Worm (Caenorhabditis elegans) whole organism, late embryonic: ENCODE data around the gene gipc-1.

Experiments used
- C08G9.2 ChIP-seq: sonication (generic microtip); optimal IDR thresholded peaks from 2 replicates; lab custom pipeline; 2016; ENCODE audit warnings: mild to moderate bottlenecking, missing genetic modification characterization, moderate library complexity, missing compliant biosample characterization
- C38D4.7 ChIP-seq: fragments of 200-800 bp; sonication (Bioruptor generic); optimal IDR thresholded peaks from 2 replicates; lab custom pipeline; 2018; ENCODE audit warnings: mild to moderate bottlenecking, missing genetic modification characterization, moderate library complexity, missing compliant biosample characterization
- F13H6.1 ChIP-seq: sonication (generic microtip); optimal IDR thresholded peaks from 2 replicates; lab custom pipeline; 2016; ENCODE audit warnings: missing genetic modification characterization, missing compliant biosample characterization
- K09A11.1 ChIP-seq: sonication (generic microtip); optimal IDR thresholded peaks from 2 replicates; lab custom pipeline; 2017; ENCODE audit warnings: antibody characterized with exemption, mild to moderate bottlenecking, missing genetic modification characterization, missing compliant biosample characterization; ENCODE audit not compliant: insufficient read depth
- Y22D7AL.16 ChIP-seq: sonication (generic microtip); optimal IDR thresholded peaks from 2 replicates; lab custom pipeline; 2016; ENCODE audit warnings: missing genetic modification characterization, missing compliant biosample characterization
- ahr-1 ChIP-seq: sonication (generic microtip); optimal IDR thresholded peaks from 2 replicates; lab custom pipeline; 2016; ENCODE audit warnings: missing genetic modification characterization, missing compliant biosample characterization
- ama-1 ChIP-seq: fragments of 150-350 bp; optimal IDR thresholded peaks from 2 replicates; lab custom pipeline; 2014
- ceh-14 ChIP-seq: sonication (generic microtip); optimal IDR thresholded peaks from 2 replicates; lab custom pipeline; 2016; ENCODE audit warnings: missing genotype, missing genetic modification characterization, missing compliant biosample characterization
- ceh-18 ChIP-seq: sonication (generic microtip); optimal IDR thresholded peaks from 2 replicates; lab custom pipeline; 2016; ENCODE audit warnings: missing genetic modification characterization, missing compliant biosample characterization
- ceh-19 ChIP-seq: fragments of 200-800 bp; sonication (Bioruptor generic); optimal IDR thresholded peaks from 2 replicates; lab custom pipeline; 2018; ENCODE audit warnings: mild to moderate bottlenecking, missing genetic modification characterization, missing compliant biosample characterization
- ceh-2 ChIP-seq: sonication (generic microtip); optimal IDR thresholded peaks from 2 replicates; lab custom pipeline; 2016; ENCODE audit warnings: missing genotype, missing genetic modification characterization, missing compliant biosample characterization
- ceh-24 ChIP-seq: sonication (generic microtip); optimal IDR thresholded peaks from 2 replicates; lab custom pipeline; 2016; ENCODE audit warnings: mild to moderate bottlenecking, missing genetic modification characterization, missing compliant biosample characterization
- ceh-31 ChIP-seq: sonication (generic microtip); optimal IDR thresholded peaks from 2 replicates; lab custom pipeline; 2016; ENCODE audit warnings: missing genetic modification characterization, missing compliant biosample characterization
- ceh-34 ChIP-seq: sonication (generic microtip); optimal IDR thresholded peaks from 2 replicates; lab custom pipeline; 2016; ENCODE audit warnings: mild to moderate bottlenecking, missing genetic modification characterization, missing compliant biosample characterization
- ceh-45 ChIP-seq: fragments of 200-800 bp; sonication (Bioruptor generic); IDR thresholded peaks from 2 replicates; pipeline ENCODE4 v1.3.6; 2022; ENCODE audit warnings: missing genetic modification reagents, missing genetic modification characterization, missing compliant biosample characterization
- ceh-6 ChIP-seq: fragments of 200-800 bp; sonication (Bioruptor generic); optimal IDR thresholded peaks from 2 replicates; lab custom pipeline; 2018; ENCODE audit warnings: mild to moderate bottlenecking, missing genetic modification characterization, missing compliant biosample characterization
- che-1 ChIP-seq: sonication (generic microtip); optimal IDR thresholded peaks from 2 replicates; lab custom pipeline; 2016; ENCODE audit warnings: mild to moderate bottlenecking, missing genetic modification characterization, missing compliant biosample characterization
- dmd-4 ChIP-seq: sonication (generic microtip); optimal IDR thresholded peaks from 2 replicates; lab custom pipeline; 2016; ENCODE audit warnings: borderline replicate concordance, missing genetic modification characterization, missing compliant biosample characterization
- dve-1 ChIP-seq: sonication (generic microtip); optimal IDR thresholded peaks from 2 replicates; lab custom pipeline; 2017; ENCODE audit warnings: antibody characterized with exemption, mild to moderate bottlenecking, missing genetic modification characterization, missing compliant biosample characterization
- elt-2 ChIP-seq: sonication (generic microtip); optimal IDR thresholded peaks from 2 replicates; lab custom pipeline; 2016; ENCODE audit warnings: missing genetic modification reagents, missing genetic modification characterization, missing compliant biosample characterization
- elt-4 ChIP-seq: sonication (generic microtip); optimal IDR thresholded peaks from 2 replicates; lab custom pipeline; 2016; ENCODE audit warnings: missing genetic modification characterization, missing compliant biosample characterization
- ets-4 ChIP-seq: sonication (generic microtip); optimal IDR thresholded peaks from 2 replicates; lab custom pipeline; 2016; ENCODE audit warnings: missing genetic modification characterization, missing compliant biosample characterization
- eyg-1 ChIP-seq: sonication (generic microtip); optimal IDR thresholded peaks from 2 replicates; lab custom pipeline; 2016; ENCODE audit warnings: missing genotype, missing genetic modification characterization, missing compliant biosample characterization
- fax-1 ChIP-seq: sonication (generic microtip); optimal IDR thresholded peaks from 2 replicates; lab custom pipeline; 2016; ENCODE audit warnings: missing genotype, missing genetic modification characterization, missing compliant biosample characterization
- fkh-6 ChIP-seq: sonication (generic microtip); optimal IDR thresholded peaks from 2 replicates; lab custom pipeline; 2016; ENCODE audit warnings: missing genetic modification characterization, missing compliant biosample characterization
- hlh-15 ChIP-seq: sonication (generic microtip); optimal IDR thresholded peaks from 2 replicates; lab custom pipeline; 2016; ENCODE audit warnings: missing genetic modification characterization, missing compliant biosample characterization
- hlh-8 ChIP-seq: sonication (generic microtip); optimal IDR thresholded peaks from 2 replicates; lab custom pipeline; 2016; ENCODE audit warnings: missing genotype, missing genetic modification characterization, missing compliant biosample characterization
- lim-6 ChIP-seq: sonication (generic microtip); optimal IDR thresholded peaks from 2 replicates; lab custom pipeline; 2016; ENCODE audit warnings: missing genetic modification characterization, missing compliant biosample characterization
- mec-3 ChIP-seq: sonication (generic microtip); optimal IDR thresholded peaks from 2 replicates; lab custom pipeline; 2016; ENCODE audit warnings: borderline replicate concordance, missing genetic modification characterization, missing compliant biosample characterization
- nhr-232 ChIP-seq: sonication (generic microtip); optimal IDR thresholded peaks from 2 replicates; lab custom pipeline; 2016; ENCODE audit warnings: missing genetic modification characterization, missing compliant biosample characterization
- pax-1 ChIP-seq: fragments of 150-350 bp; optimal IDR thresholded peaks from 2 replicates; lab custom pipeline; 2014; ENCODE audit warnings: missing biosample characterization, missing genetic modification characterization
- pha-2 ChIP-seq: sonication (generic microtip); optimal IDR thresholded peaks from 2 replicates; lab custom pipeline; 2017; ENCODE audit warnings: mild to moderate bottlenecking, missing genetic modification characterization, missing compliant biosample characterization
- pros-1 ChIP-seq: fragments of 150-350 bp; optimal IDR thresholded peaks from 2 replicates; lab custom pipeline; 2014; ENCODE audit warnings: missing biosample characterization, missing genetic modification reagents, missing genetic modification characterization
- ref-2 ChIP-seq: sonication (generic microtip); optimal IDR thresholded peaks from 2 replicates; lab custom pipeline; 2016; ENCODE audit warnings: missing genetic modification characterization, missing compliant biosample characterization
- rnt-1 ChIP-seq: sonication (generic microtip); optimal IDR thresholded peaks from 2 replicates; lab custom pipeline; 2016; ENCODE audit warnings: missing genetic modification characterization, missing compliant biosample characterization
- sdc-2 ChIP-seq: sonication (generic microtip); optimal IDR thresholded peaks from 2 replicates; lab custom pipeline; 2016; ENCODE audit warnings: missing genotype, missing genetic modification characterization, missing compliant biosample characterization
- tbx-2 ChIP-seq: sonication (generic microtip); optimal IDR thresholded peaks from 2 replicates; lab custom pipeline; 2016; ENCODE audit warnings: missing genetic modification characterization, missing compliant biosample characterization
- tbx-7 ChIP-seq: sonication (generic microtip); optimal IDR thresholded peaks from 2 replicates; lab custom pipeline; 2016; ENCODE audit warnings: missing genotype, missing genetic modification characterization, missing compliant biosample characterization
- ttx-3 ChIP-seq: sonication (generic microtip); optimal IDR thresholded peaks from 2 replicates; lab custom pipeline; 2016; ENCODE audit warnings: missing genetic modification reagents, missing genetic modification characterization, missing compliant biosample characterization
- unc-3 ChIP-seq, 2 experiments: fragments of 200-800 bp in 1 of 2; sonication (Bioruptor generic) in 1 of 2; sonication (generic microtip) in 1 of 2; conservative IDR thresholded peaks in 1 of 2; optimal IDR thresholded peaks in 1 of 2; 2 replicates each; pipeline versions ENCODE4 v1.3.6 to Lab custom; 2016 to 2022; ENCODE audit warnings: missing compliant biosample characterization in 2 of 2, missing genetic modification characterization in 2 of 2, missing genetic modification reagents in 1 of 2
- unc-42 ChIP-seq: sonication (generic microtip); optimal IDR thresholded peaks from 2 replicates; lab custom pipeline; 2016; ENCODE audit warnings: missing genotype, missing genetic modification characterization, missing compliant biosample characterization
- unc-55 ChIP-seq: sonication (generic microtip); optimal IDR thresholded peaks from 2 replicates; lab custom pipeline; 2017; ENCODE audit warnings: missing biosample characterization, missing genetic modification reagents, missing genetic modification characterization
- unc-86 ChIP-seq: sonication (generic microtip); optimal IDR thresholded peaks from 2 replicates; lab custom pipeline; 2016; ENCODE audit warnings: missing genetic modification characterization, missing compliant biosample characterization
- zip-5 ChIP-seq: sonication (generic microtip); optimal IDR thresholded peaks from 2 replicates; lab custom pipeline; 2016; ENCODE audit warnings: missing genetic modification characterization, missing compliant biosample characterization
- ztf-16 ChIP-seq: sonication (generic microtip); optimal IDR thresholded peaks from 2 replicates; lab custom pipeline; 2017; ENCODE audit warnings: missing genetic modification characterization, missing compliant biosample characterization

The gipc-1 gene

ce11 chrIII:4905405-4905804 is 34.8 kb downstream of the gipc-1 start, which contains the start of gene F26F4.8:
TSS of gene F26F4.8 (minus strand) at chrIII:4905473.
- TF ChIP-seq fkh-6 (tag; lab: Kevin White, UChicago): peak; percentile 40
- TF ChIP-seq K09A11.1: no peak
- no peak for TF ChIP-seq che-1 (tag; lab: Kevin White, UChicago)
- no peak for TF ChIP-seq elt-4 (tag; lab: Kevin White, UChicago)
- TF ChIP-seq mec-3 (tag; lab: Kevin White, UChicago): peak; percentile 79
- TF ChIP-seq elt-2 (tag; lab: Kevin White, UChicago): peak; percentile 62
- TF ChIP-seq eyg-1 (tag; lab: Kevin White, UChicago): peak; percentile 7
- TF ChIP-seq ref-2 (tag; lab: Kevin White, UChicago): peak; percentile 51
- peak; percentile 90 for TF ChIP-seq C08G9.2
- TF ChIP-seq ceh-45 (GFP tag; lab: Robert Waterston, UW): no peak
- peak; percentile 92 for TF ChIP-seq ceh-31
- TF ChIP-seq F13H6.1 (tag; lab: Kevin White, UChicago): peak; percentile 37
- peak; percentile 93 for TF ChIP-seq ceh-2 (tag; lab: Kevin White, UChicago)
- TF ChIP-seq tbx-7 (tag; lab: Kevin White, UChicago): peak; percentile 85
- peak; percentile 6 for TF ChIP-seq ceh-18 (tag; lab: Kevin White, UChicago)
- TF ChIP-seq rnt-1: peak; percentile 46
- peak; percentile 43 for TF ChIP-seq lim-6 (tag; lab: Kevin White, UChicago)
- peak; percentile 89 for TF ChIP-seq hlh-8 (tag; lab: Kevin White, UChicago)
- TF ChIP-seq fax-1 (tag; lab: Kevin White, UChicago): peak; percentile 51
- peak; percentile 85 for TF ChIP-seq tbx-2
- peak; percentile 20 for TF ChIP-seq unc-42 (tag; lab: Kevin White, UChicago)
- TF ChIP-seq ahr-1 (tag; lab: Kevin White, UChicago): peak; percentile 24
- TF ChIP-seq ceh-34 (tag; lab: Kevin White, UChicago): peak; percentile 15
- TF ChIP-seq sdc-2 (tag; lab: Kevin White, UChicago): peak; percentile 54
- peak; percentile 10 for TF ChIP-seq unc-86 (tag; lab: Kevin White, UChicago)
- TF ChIP-seq ceh-24 (tag; lab: Kevin White, UChicago): no peak
- TF ChIP-seq ets-4: peak; percentile 88
- TF ChIP-seq ztf-16 (tag; lab: Kevin White, UChicago): peak; percentile 1
- TF ChIP-seq zip-5: peak; percentile 75
- no peak for TF ChIP-seq ceh-6
- peak; percentile 14 for TF ChIP-seq ceh-14

DNA sequence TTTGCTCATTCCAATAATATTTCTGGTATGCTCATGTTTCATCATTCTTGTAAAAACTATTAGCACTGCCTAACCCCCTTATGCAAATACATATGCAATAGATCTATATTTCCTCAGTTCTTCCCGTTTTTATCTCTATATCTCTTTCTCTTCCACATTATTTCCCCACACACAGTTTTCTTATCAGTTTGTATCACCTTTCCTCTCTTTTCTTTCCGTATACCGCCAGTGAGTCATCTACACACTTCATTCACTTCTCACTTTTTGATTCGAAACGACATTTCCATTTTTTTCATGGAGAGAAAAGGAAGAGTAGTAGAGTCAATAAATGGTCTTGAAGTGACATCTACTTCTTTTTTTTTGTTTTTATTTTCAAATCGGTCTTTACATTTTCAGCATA is 35.8 kb downstream of the gipc-1 start:
- TF ChIP-seq unc-3 (GFP tag; conservative IDR thresholded peaks at IDR 0.05; lab: Robert Waterston, UW): no peak
- TF ChIP-seq unc-3 (tag; optimal IDR thresholded peaks at IDR 0.05; lab: Kevin White, UChicago): no peak
- peak; percentile 43 for TF ChIP-seq elt-2 (tag; lab: Kevin White, UChicago)

- TF ChIP-seq pax-1: no peak
- no peak for TF ChIP-seq dmd-4 (tag; lab: Kevin White, UChicago)
- no peak for TF ChIP-seq ets-4
- no peak for TF ChIP-seq fkh-6 (tag; lab: Kevin White, UChicago)
- TF ChIP-seq nhr-232: no peak
- TF ChIP-seq hlh-15 (tag; lab: Kevin White, UChicago): no peak
- no peak for TF ChIP-seq unc-55
- no peak for TF ChIP-seq sdc-2 (tag; lab: Kevin White, UChicago)
These were observed 36.3 kb downstream of the gipc-1 start, which contains the start of gene rom-1 for ce11 chrIII:4906896-4907295. TSS of gene rom-1 (plus strand) at chrIII:4907196.

DNA sequence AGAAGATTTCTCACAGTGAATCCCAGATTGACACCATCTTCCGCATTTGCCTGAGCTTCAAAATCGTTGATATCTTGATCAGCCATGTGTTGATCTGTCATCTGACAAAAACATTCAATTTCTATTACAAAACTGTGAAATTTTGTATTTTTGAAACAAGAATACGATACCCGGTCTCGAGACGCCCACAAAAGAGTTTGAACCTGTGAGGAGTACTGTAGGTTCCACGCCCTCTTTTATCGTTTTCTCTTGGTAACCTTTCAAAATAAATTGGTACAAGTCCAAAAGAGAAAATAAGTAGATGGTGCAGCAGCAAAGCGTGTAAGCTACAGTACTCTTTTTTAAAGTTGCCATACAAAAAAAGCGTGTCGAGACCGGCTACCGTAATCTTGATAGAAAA is 39.4 kb downstream of the gipc-1 start, which contains the start of gene F26F4.12:
Gene F26F4.12 (minus strand): TSS at position 101 of the 400 bp plus-strand sequence.
- TF ChIP-seq unc-3 (GFP tag; conservative IDR thresholded peaks at IDR 0.05; lab: Robert Waterston, UW) (no peak), unc-3 (tag; optimal IDR thresholded peaks at IDR 0.05; lab: Kevin White, UChicago) (no peak), rnt-1 (no peak), ama-1 (lab: Kevin White, UChicago) (no peak), zip-5 (no peak), ceh-19 (GFP tag; lab: Kevin White, UChicago) (no peak), ceh-14 (no peak), tbx-2 (no peak), elt-4 (tag; lab: Kevin White, UChicago) (no peak), pha-2 (no peak), Y22D7AL.16 (tag; lab: Kevin White, UChicago) (no peak), ttx-3 (no peak), dve-1 (tag; lab: Kevin White, UChicago) (no peak), C38D4.7 (GFP tag; lab: Kevin White, UChicago) (no peak), pros-1 (tag; lab: Kevin White, UChicago) (no peak), che-1 (tag; lab: Kevin White, UChicago) (no peak)
